Fruit fly (Drosophila melanogaster): ENCODE results near the gene CG12480.

- no peak for TF ChIP-seq lola (GFP tag; optimal IDR thresholded peaks at IDR 0.05)
- TF ChIP-seq rgr (GFP tag; optimal IDR thresholded peaks at IDR 0.05) = no peak
- no peak for TF ChIP-seq tai (GFP tag; optimal IDR thresholded peaks at IDR 0.05)
- no peak for TF ChIP-seq GATAd (GFP tag; optimal IDR thresholded peaks at IDR 0.05)
- no peak for TF ChIP-seq Mio (GFP tag; optimal IDR thresholded peaks at IDR 0.05)
- no peak for TF ChIP-seq Hr78 (GFP tag; optimal IDR thresholded peaks at IDR 0.05)
- TF ChIP-seq Dfd (GFP tag; optimal IDR thresholded peaks at IDR 0.05) = no peak
- no peak for TF ChIP-seq Hr83 (GFP tag; optimal IDR thresholded peaks at IDR 0.05; ENCODE audit: poor library complexity, severe bottlenecking)
Measured at dm6 chrX:14193013-14193412, 23.6 kb downstream of the CG12480 start, which contains the start of gene yl.
